Worm (Caenorhabditis elegans) whole organism, L2 larva: Measurements from ENCODE around the gene ZC15.1.

ENCODE experiments used
- F13H6.1 ChIP-seq: sonication (generic microtip); optimal IDR thresholded peaks from 2 replicates; lab custom pipeline; 2016; ENCODE audit warnings: missing genetic modification characterization, missing compliant biosample characterization
- ama-1 ChIP-seq: fragments of 150-350 bp; optimal IDR thresholded peaks from 2 replicates; lab custom pipeline; 2018; ENCODE audit warnings: inconsistent platforms
- ceh-16 ChIP-seq: fragments of 150-350 bp; optimal IDR thresholded peaks from 2 replicates; lab custom pipeline; 2014; ENCODE audit warnings: missing biosample characterization, missing genetic modification characterization
- fos-1 ChIP-seq: fragments of 150-350 bp; optimal IDR thresholded peaks from 2 replicates; lab custom pipeline; 2014; ENCODE audit warnings: missing biosample characterization, missing genetic modification characterization
- mdl-1 ChIP-seq, 2 experiments: fragments of 150-350 bp in 1 of 2; sonication (generic microtip) in 1 of 2; optimal IDR thresholded peaks; 2 replicates each; lab custom pipeline; 2017; ENCODE audit warnings: missing biosample characterization in 2 of 2, missing genetic modification characterization in 2 of 2
- nhr-23 ChIP-seq: fragments of 150-350 bp; optimal IDR thresholded peaks from 2 replicates; lab custom pipeline; 2014; ENCODE audit warnings: missing biosample characterization, missing genetic modification reagents, missing genetic modification characterization
- nhr-237 ChIP-seq: fragments of 150-350 bp; optimal IDR thresholded peaks from 2 replicates; lab custom pipeline; 2014; ENCODE audit warnings: missing biosample characterization, missing genetic modification characterization
- nhr-77 ChIP-seq: fragments of 150-350 bp; optimal IDR thresholded peaks from 2 replicates; lab custom pipeline; 2014; ENCODE audit warnings: missing biosample characterization, missing genetic modification characterization
- sma-9 ChIP-seq, 2 experiments: fragments of 150-350 bp in 1 of 2; sonication (generic microtip) in 1 of 2; optimal IDR thresholded peaks; 2 replicates each; lab custom pipeline; 2014 to 2016; ENCODE audit warnings: missing genetic modification characterization in 2 of 2, mild to moderate bottlenecking in 1 of 2, missing biosample characterization in 1 of 2, missing compliant biosample characterization in 1 of 2, missing genetic modification reagents in 1 of 2, moderate library complexity in 1 of 2
- snpc-4 ChIP-seq: fragments of 150-350 bp; optimal IDR thresholded peaks from 2 replicates; lab custom pipeline; 2014; ENCODE audit warnings: missing biosample characterization, missing genetic modification characterization
- unc-55 ChIP-seq: fragments of 150-350 bp; sonication (generic microtip); optimal IDR thresholded peaks from 3 replicates; lab custom pipeline; 2014; ENCODE audit warnings: missing biosample characterization, missing genetic modification reagents, missing genetic modification characterization
- unc-62 ChIP-seq: fragments of 150-350 bp; optimal IDR thresholded peaks from 2 replicates; lab custom pipeline; 2014; ENCODE audit warnings: missing biosample characterization, missing genetic modification reagents, missing genetic modification characterization
- ztf-11 ChIP-seq: sonication (generic microtip); optimal IDR thresholded peaks from 2 replicates; lab custom pipeline; 2017; ENCODE audit warnings: missing biosample characterization, missing genetic modification characterization
- ztf-4 ChIP-seq: fragments of 150-350 bp; optimal IDR thresholded peaks from 2 replicates; lab custom pipeline; 2014; ENCODE audit warnings: missing biosample characterization, missing genetic modification characterization

- TF ChIP-seq unc-62 (GFP tag; lab: Kevin White, UChicago) (no peak), ceh-16 (tag; lab: Kevin White, UChicago) (no peak), ztf-4 (tag; lab: Kevin White, UChicago) (no peak), fos-1 (tag; lab: Kevin White, UChicago) (no peak), nhr-23 (tag; lab: Kevin White, UChicago) (no peak), nhr-77 (tag; lab: Kevin White, UChicago) (no peak), mdl-1 (tag; optimal IDR thresholded peaks at IDR 0.05; lab: Kevin White, UChicago) (no peak), sma-9 (GFP tag; optimal IDR thresholded peaks at IDR 0.05; lab: Kevin White, UChicago) (no peak), sma-9 (tag; optimal IDR thresholded peaks at IDR 0.05; lab: Kevin White, UChicago) (no peak), nhr-237 (no peak), ama-1 (lab: Kevin White, UChicago) (no peak), F13H6.1 (tag; lab: Kevin White, UChicago) (no peak), ztf-11 (tag; lab: Kevin White, UChicago) (no peak), unc-55 (GFP tag; lab: Kevin White, UChicago) (no peak), snpc-4 (no peak)
These were observed 39.0 kb downstream of the ZC15.1 start, which contains the start of gene Y38H6A.3 for ce11 chrV:20344889-20345288.
